Worm (Caenorhabditis elegans) whole organism, young adult: ENCODE measurements around the gene fbxa-182.

Source experiments
- T07F8.4 ChIP-seq: sonication (generic microtip); optimal IDR thresholded peaks from 2 replicates; lab custom pipeline; 2016; ENCODE audit warnings: mild to moderate bottlenecking, missing genetic modification characterization, moderate library complexity, missing compliant biosample characterization
- rpc-1 ChIP-seq, 2 experiments: fragments of 150-350 bp in 1 of 2; sonication (generic microtip) in 1 of 2; optimal IDR thresholded peaks; 2 replicates each; lab custom pipeline; 2014 to 2018; ENCODE audit warnings: missing biosample characterization in 1 of 2, missing genetic modification characterization in 1 of 2, missing genetic modification reagents in 1 of 2, missing genotype in 1 of 2
- unc-130 ChIP-seq: sonication (generic microtip); optimal IDR thresholded peaks from 2 replicates; lab custom pipeline; 2016; ENCODE audit warnings: missing genetic modification reagents, missing genetic modification characterization, missing compliant biosample characterization

- no peak for TF ChIP-seq unc-130
- no peak for TF ChIP-seq T07F8.4 (tag; lab: Kevin White, UChicago)
- no peak for TF ChIP-seq rpc-1 (optimal IDR thresholded peaks at IDR 0.05; lab: Kevin White, UChicago)
- TF ChIP-seq rpc-1 (tag; optimal IDR thresholded peaks at IDR 0.05; lab: Kevin White, UChicago) = no peak
Measured at ce11 chrII:2411093-2411492, 1.5 kb downstream of the fbxa-182 start.
